Worm (Caenorhabditis elegans) whole organism, L4 larva: Measurements from ENCODE around the gene F25H9.2.
A peak's percentile ranks its signal among the peaks of the same experiment; 100 is the strongest.

Source experiments
- F10B5.3 ChIP-seq: sonication (generic microtip); optimal IDR thresholded peaks from 2 replicates; lab custom pipeline; 2016; ENCODE audit warnings: mild to moderate bottlenecking, missing genetic modification characterization, missing compliant biosample characterization
- F37D6.2 ChIP-seq: sonication (generic microtip); optimal IDR thresholded peaks from 2 replicates; lab custom pipeline; 2016; ENCODE audit warnings: mild to moderate bottlenecking, missing genetic modification characterization, missing compliant biosample characterization
- F44E2.7 ChIP-seq: fragments of 200-800 bp; sonication (Bioruptor generic); IDR thresholded peaks from 2 replicates; pipeline ENCODE4 v2.1.2; 2022; ENCODE audit warnings: missing genetic modification characterization, missing compliant biosample characterization
- Y48G9A.11 ChIP-seq: fragments of 200-800 bp; sonication (Bioruptor generic); IDR thresholded peaks from 2 replicates; pipeline ENCODE4 v1.3.6; 2022; ENCODE audit warnings: missing genetic modification reagents, missing genetic modification characterization, missing compliant biosample characterization
- aha-1 ChIP-seq: fragments of 150-350 bp; peaks from one replicate; lab custom pipeline; 2014; ENCODE audit warnings: missing biosample characterization, missing genetic modification characterization
- ama-1 ChIP-seq: fragments of 150-350 bp; optimal IDR thresholded peaks from 2 replicates; lab custom pipeline; 2014; ENCODE audit warnings: inconsistent platforms, mixed read lengths
- ceh-44 ChIP-seq: fragments of 200-800 bp; sonication (Bioruptor generic); IDR thresholded peaks from 2 replicates; pipeline ENCODE4 v1.3.6; 2022; ENCODE audit warnings: missing genetic modification reagents, missing genetic modification characterization, missing compliant biosample characterization
- ctbp-1 ChIP-seq: fragments of 200-800 bp; sonication (Bioruptor generic); IDR thresholded peaks from 2 replicates; pipeline ENCODE4 v1.3.6; 2022; ENCODE audit warnings: missing genetic modification reagents, missing genetic modification characterization, missing compliant biosample characterization
- dmd-6 ChIP-seq: fragments of 200-800 bp; sonication (Bioruptor generic); IDR thresholded peaks from 2 replicates; pipeline ENCODE4 v1.3.6; 2022; ENCODE audit warnings: missing genetic modification reagents, missing genetic modification characterization, missing compliant biosample characterization
- dmd-9 ChIP-seq: fragments of 200-800 bp; sonication (Bioruptor generic); IDR thresholded peaks from 2 replicates; pipeline ENCODE4 v1.3.6; 2022; ENCODE audit warnings: missing genetic modification reagents, missing genetic modification characterization, missing compliant biosample characterization
- duxl-1 ChIP-seq: sonication (generic microtip); optimal IDR thresholded peaks from 2 replicates; lab custom pipeline; 2016; ENCODE audit warnings: mild to moderate bottlenecking, missing genetic modification characterization, moderate library complexity, missing compliant biosample characterization; ENCODE audit not compliant: poor library complexity
- egl-43 ChIP-seq: fragments of 200-800 bp; sonication (Bioruptor generic); IDR thresholded peaks from 2 replicates; pipeline ENCODE4 v1.3.6; 2022; ENCODE audit warnings: missing genetic modification reagents, missing genetic modification characterization, missing compliant biosample characterization
- fos-1 ChIP-seq: fragments of 150-350 bp; optimal IDR thresholded peaks from 2 replicates; lab custom pipeline; 2014; ENCODE audit warnings: missing biosample characterization, missing genetic modification characterization
- gei-8 ChIP-seq: fragments of 200-800 bp; sonication (Bioruptor generic); optimal IDR thresholded peaks from 2 replicates; lab custom pipeline; 2018; ENCODE audit warnings: mild to moderate bottlenecking, missing genetic modification characterization, missing compliant biosample characterization
- hlh-11 ChIP-seq: fragments of 200-800 bp; sonication (Bioruptor generic); optimal IDR thresholded peaks from 2 replicates; lab custom pipeline; 2018; ENCODE audit warnings: mild to moderate bottlenecking, missing genetic modification characterization, missing compliant biosample characterization
- hmg-1.1 ChIP-seq: fragments of 200-800 bp; sonication (Bioruptor generic); IDR thresholded peaks from 2 replicates; pipeline ENCODE4 v1.3.6; 2022; ENCODE audit warnings: missing genetic modification reagents, missing genetic modification characterization, missing compliant biosample characterization
- lin-38 ChIP-seq: fragments of 200-800 bp; sonication (Bioruptor generic); IDR thresholded peaks from 2 replicates; pipeline ENCODE4 v1.3.6; 2022; ENCODE audit warnings: missing genetic modification reagents, missing genetic modification characterization, missing compliant biosample characterization
- madf-9 ChIP-seq: fragments of 200-800 bp; sonication (Bioruptor generic); conservative IDR thresholded peaks from 2 replicates; pipeline ENCODE4 v1.3.6; 2022; ENCODE audit warnings: missing genetic modification reagents, missing genetic modification characterization, missing compliant biosample characterization
- mxl-3 ChIP-seq: fragments of 200-800 bp; sonication (Bioruptor generic); optimal IDR thresholded peaks from 2 replicates; lab custom pipeline; 2018; ENCODE audit warnings: mild to moderate bottlenecking, missing genetic modification characterization, missing compliant biosample characterization
- nhr-10 ChIP-seq: fragments of 150-350 bp; optimal IDR thresholded peaks from 2 replicates; lab custom pipeline; 2014; ENCODE audit warnings: missing biosample characterization, missing genetic modification characterization
- nhr-11 ChIP-seq: fragments of 150-350 bp; optimal IDR thresholded peaks from 2 replicates; lab custom pipeline; 2014; ENCODE audit warnings: missing biosample characterization, missing genetic modification characterization
- nhr-25 ChIP-seq: sonication (generic microtip); optimal IDR thresholded peaks from 2 replicates; lab custom pipeline; 2017; ENCODE audit warnings: missing genetic modification characterization, mild to moderate bottlenecking, missing compliant biosample characterization, antibody characterized with exemption, moderate library complexity, borderline replicate concordance; ENCODE audit not compliant: insufficient read depth
- nhr-42 ChIP-seq: fragments of 200-800 bp; sonication (Bioruptor generic); IDR thresholded peaks from 2 replicates; pipeline ENCODE4 v1.3.6; 2022; ENCODE audit warnings: missing genetic modification characterization, missing compliant biosample characterization
- pha-4 ChIP-seq, 2 experiments: fragments of 150-350 bp in 1 of 2; fragments of 200-800 bp in 1 of 2; sonication (Bioruptor generic) in 1 of 2; IDR thresholded peaks in 1 of 2; optimal IDR thresholded peaks in 1 of 2; 2 replicates each; pipeline versions ENCODE4 v1.3.6 to Lab custom; 2014 to 2022; ENCODE audit warnings: missing genetic modification characterization in 2 of 2, missing genetic modification reagents in 2 of 2, missing biosample characterization in 1 of 2, missing compliant biosample characterization in 1 of 2
- php-3 ChIP-seq: fragments of 200-800 bp; sonication (Bioruptor generic); IDR thresholded peaks from 2 replicates; pipeline ENCODE4 v1.3.6; 2022; ENCODE audit warnings: missing genetic modification reagents, missing genetic modification characterization, missing compliant biosample characterization
- sdz-12 ChIP-seq: fragments of 200-800 bp; sonication (Bioruptor generic); optimal IDR thresholded peaks from 2 replicates; lab custom pipeline; 2018; ENCODE audit warnings: mild to moderate bottlenecking, missing genetic modification characterization, missing compliant biosample characterization
- set-16 ChIP-seq: fragments of 200-800 bp; sonication (Bioruptor generic); IDR thresholded peaks from 2 replicates; pipeline ENCODE4 v1.3.6; 2022; ENCODE audit warnings: missing genetic modification reagents, missing genetic modification characterization, missing compliant biosample characterization
- skn-1 ChIP-seq: fragments of 150-350 bp; optimal IDR thresholded peaks from 2 replicates; lab custom pipeline; 2014; ENCODE audit warnings: missing biosample characterization, missing genetic modification characterization
- snpc-4 ChIP-seq: fragments of 150-350 bp; optimal IDR thresholded peaks from 2 replicates; lab custom pipeline; 2014; ENCODE audit warnings: missing biosample characterization, missing genetic modification characterization
- spr-1 ChIP-seq: sonication (generic microtip); optimal IDR thresholded peaks from 2 replicates; lab custom pipeline; 2016; ENCODE audit warnings: mild to moderate bottlenecking, missing genetic modification characterization, missing compliant biosample characterization
- spr-3 ChIP-seq: fragments of 200-800 bp; sonication (Bioruptor generic); optimal IDR thresholded peaks from 2 replicates; lab custom pipeline; 2018; ENCODE audit warnings: mild to moderate bottlenecking, missing genetic modification characterization, missing compliant biosample characterization
- tag-97 ChIP-seq: fragments of 200-800 bp; sonication (Bioruptor generic); IDR thresholded peaks from 2 replicates; pipeline ENCODE4 v1.3.6; 2022; ENCODE audit warnings: missing genetic modification characterization, missing compliant biosample characterization
- ztf-11 ChIP-seq: fragments of 150-350 bp; optimal IDR thresholded peaks from 2 replicates; lab custom pipeline; 2014; ENCODE audit warnings: missing biosample characterization, missing genetic modification characterization

The F25H9.2 gene

ce11 chrV:13414585-13414984, 43.3 kb upstream of the F25H9.2 start, which contains the start of gene cut-2:
TSS of gene cut-2 (plus strand) at chrV:13414949.
- TF ChIP-seq tag-97 (GFP tag; lab: Robert Waterston, UW) (no peak), duxl-1 (tag; lab: Kevin White, UChicago) (no peak), hlh-11 (peak; percentile 8), mxl-3 (GFP tag; lab: Kevin White, UChicago) (peak; percentile 63)

- TF ChIP-seq skn-1 (tag; lab: Kevin White, UChicago) (no peak), gei-8 (GFP tag; lab: Kevin White, UChicago) (peak; percentile 29), aha-1 (tag; lab: Kevin White, UChicago) (peak; percentile 89), F10B5.3 (tag; lab: Kevin White, UChicago) (peak; percentile 6), madf-9 (GFP tag; lab: Robert Waterston, UW) (no peak), F44E2.7 (GFP tag; lab: Robert Waterston, UW) (no peak), lin-38 (GFP tag; lab: Robert Waterston, UW) (no peak), dmd-9 (0 out of 2 replicates have a peak, but pooled peaks have one; percentile 40), dmd-6 (GFP tag; lab: Robert Waterston, UW) (no peak), ctbp-1 (GFP tag; lab: Robert Waterston, UW) (0 out of 2 replicates have a peak, but pooled peaks have one; percentile 20), pha-4 (GFP tag; IDR thresholded peaks at IDR 0.05; lab: Robert Waterston, UW) (peak; percentile 70; the same call in 1 of the 2 replicates), pha-4 (tag; optimal IDR thresholded peaks at IDR 0.05; lab: Kevin White, UChicago) (no peak), hmg-1.1 (0 out of 2 replicates have a peak, but pooled peaks have one; percentile 43), set-16 (GFP tag; lab: Robert Waterston, UW) (peak; percentile 99)
Measured at ce11 chrV:13415462-13415861, 42.4 kb upstream of the F25H9.2 start.

- no peak for TF ChIP-seq Y48G9A.11 (GFP tag; lab: Robert Waterston, UW)
- no peak for TF ChIP-seq sdz-12 (GFP tag; lab: Kevin White, UChicago)
- TF ChIP-seq nhr-10 (tag; lab: Kevin White, UChicago): no peak
- no peak for TF ChIP-seq F10B5.3 (tag; lab: Kevin White, UChicago)
- TF ChIP-seq F37D6.2: no peak
- no peak for TF ChIP-seq nhr-11 (tag; lab: Kevin White, UChicago)
- no peak for TF ChIP-seq nhr-42 (GFP tag; lab: Robert Waterston, UW)
- no peak for TF ChIP-seq spr-1 (tag; lab: Kevin White, UChicago)
- peak; percentile 59 for TF ChIP-seq aha-1 (tag; lab: Kevin White, UChicago)
- TF ChIP-seq hlh-11: no peak
- TF ChIP-seq php-3 (GFP tag; lab: Robert Waterston, UW): no peak
- peak; percentile 41 for TF ChIP-seq ama-1 (lab: Kevin White, UChicago)
- no peak for TF ChIP-seq spr-3
- no peak for TF ChIP-seq nhr-25 (tag; lab: Kevin White, UChicago)
- no peak for TF ChIP-seq dmd-6 (GFP tag; lab: Robert Waterston, UW)
- no peak for TF ChIP-seq ceh-44 (GFP tag; lab: Robert Waterston, UW)
- TF ChIP-seq fos-1 (tag; lab: Kevin White, UChicago): no peak
- no peak for TF ChIP-seq snpc-4 (tag; lab: Kevin White, UChicago)
Measured at ce11 chrV:13416076-13416475, 41.8 kb upstream of the F25H9.2 start.

- no peak for TF ChIP-seq ztf-11 (tag; lab: Kevin White, UChicago)
- no peak for TF ChIP-seq egl-43 (GFP tag; lab: Robert Waterston, UW)
- TF ChIP-seq, all 104 proteins: peak for 0
Measured at ce11 chrV:13417513-13417912, 40.4 kb upstream of the F25H9.2 start, which contains the start of gene F53F1.6. TSS of gene F53F1.6 (minus strand) at chrV:13417613.
